Worm (Caenorhabditis elegans) whole organism, L3 larva: ENCODE measurements around the gene bath-41.

ENCODE experiments used
- R02D3.7 ChIP-seq: fragments of 150-350 bp; optimal IDR thresholded peaks from 2 replicates; lab custom pipeline; 2014; ENCODE audit warnings: missing biosample characterization, missing genetic modification characterization
- ZK546.5 ChIP-seq: sonication (generic microtip); optimal IDR thresholded peaks from 2 replicates; lab custom pipeline; 2017; ENCODE audit warnings: missing biosample characterization, missing genetic modification characterization
- aly-2 ChIP-seq: fragments of 150-350 bp; optimal IDR thresholded peaks from 2 replicates; lab custom pipeline; 2014; ENCODE audit warnings: missing biosample characterization, missing genetic modification characterization
- ama-1 ChIP-seq: fragments of 150-350 bp; optimal IDR thresholded peaks from 2 replicates; lab custom pipeline; 2018
- ceh-28 ChIP-seq: fragments of 150-350 bp; optimal IDR thresholded peaks from 2 replicates; lab custom pipeline; 2014; ENCODE audit warnings: missing biosample characterization, missing genetic modification reagents, missing genetic modification characterization
- ceh-82 ChIP-seq: fragments of 150-350 bp; optimal IDR thresholded peaks from 2 replicates; lab custom pipeline; 2014; ENCODE audit warnings: missing biosample characterization, missing genetic modification characterization
- ceh-9 ChIP-seq: sonication (generic microtip); optimal IDR thresholded peaks from 2 replicates; lab custom pipeline; 2018; ENCODE audit warnings: missing biosample characterization, missing genetic modification characterization
- egl-27 ChIP-seq: sonication (generic microtip); optimal IDR thresholded peaks from 4 replicates; lab custom pipeline; 2017; ENCODE audit warnings: missing biosample characterization, missing genetic modification reagents, missing genetic modification characterization
- elt-1 ChIP-seq: fragments of 150-350 bp; optimal IDR thresholded peaks from 2 replicates; lab custom pipeline; 2014; ENCODE audit warnings: missing biosample characterization, missing genetic modification characterization
- elt-2 ChIP-seq: sonication (generic microtip); optimal IDR thresholded peaks from 2 replicates; lab custom pipeline; 2016; ENCODE audit warnings: missing genetic modification reagents, mild to moderate bottlenecking, missing genetic modification characterization, missing compliant biosample characterization
- elt-3 ChIP-seq, 3 experiments: fragments of 150-350 bp in 1 of 3; sonication (generic microtip) in 2 of 3; optimal IDR thresholded peaks; 2 replicates in 2 of 3; 4 replicates in 1 of 3; lab custom pipeline; 2014 to 2017; ENCODE audit warnings: missing biosample characterization in 3 of 3, missing genetic modification characterization in 3 of 3
- eor-1 ChIP-seq, 2 experiments: fragments of 150-350 bp; optimal IDR thresholded peaks; 2 replicates each; lab custom pipeline; 2014 to 2018; ENCODE audit warnings: missing biosample characterization in 2 of 2, missing genetic modification characterization in 2 of 2
- fkh-10 ChIP-seq: sonication (generic microtip); optimal IDR thresholded peaks from 2 replicates; lab custom pipeline; 2017; ENCODE audit warnings: missing biosample characterization, missing genetic modification reagents, missing genetic modification characterization
- fos-1 ChIP-seq: fragments of 150-350 bp; optimal IDR thresholded peaks from 2 replicates; lab custom pipeline; 2014; ENCODE audit warnings: missing biosample characterization, missing genetic modification characterization
- hmg-11 ChIP-seq: sonication (generic microtip); optimal IDR thresholded peaks from 2 replicates; lab custom pipeline; 2016; ENCODE audit warnings: missing genetic modification characterization, missing compliant biosample characterization
- jun-1 ChIP-seq: fragments of 150-350 bp; optimal IDR thresholded peaks from 2 replicates; lab custom pipeline; 2014; ENCODE audit warnings: missing biosample characterization, missing genetic modification reagents, missing genetic modification characterization
- lin-15B ChIP-seq: fragments of 150-350 bp; optimal IDR thresholded peaks from 2 replicates; lab custom pipeline; 2014; ENCODE audit warnings: missing biosample characterization, missing genetic modification characterization
- lin-39 ChIP-seq: fragments of 150-350 bp; optimal IDR thresholded peaks from 2 replicates; lab custom pipeline; 2018; ENCODE audit warnings: missing biosample characterization, missing genetic modification reagents, missing genetic modification characterization
- mml-1 ChIP-seq: fragments of 150-350 bp; sonication (generic microtip); optimal IDR thresholded peaks from 3 replicates; lab custom pipeline; 2014; ENCODE audit warnings: missing biosample characterization, missing genetic modification characterization
- nfya-1 ChIP-seq: sonication (generic microtip); optimal IDR thresholded peaks from 2 replicates; lab custom pipeline; 2017; ENCODE audit warnings: missing genetic modification characterization, mild to moderate bottlenecking, missing compliant biosample characterization, antibody characterized with exemption, moderate library complexity; ENCODE audit not compliant: insufficient read depth
- nhr-23 ChIP-seq: fragments of 150-350 bp; optimal IDR thresholded peaks from 2 replicates; lab custom pipeline; 2014; ENCODE audit warnings: missing biosample characterization, missing genetic modification reagents, missing genetic modification characterization
- nhr-237 ChIP-seq: fragments of 150-350 bp; optimal IDR thresholded peaks from 2 replicates; lab custom pipeline; 2014; ENCODE audit warnings: missing biosample characterization, missing genetic modification characterization
- nhr-25 ChIP-seq: sonication (generic microtip); optimal IDR thresholded peaks from 2 replicates; lab custom pipeline; 2017; ENCODE audit warnings: missing biosample characterization, missing genetic modification characterization
- nhr-43 ChIP-seq: sonication (generic microtip); optimal IDR thresholded peaks from 2 replicates; lab custom pipeline; 2016; ENCODE audit warnings: mild to moderate bottlenecking, missing genetic modification characterization, missing compliant biosample characterization; ENCODE audit not compliant: poor library complexity, severe bottlenecking
- nhr-67 ChIP-seq: fragments of 150-350 bp; optimal IDR thresholded peaks from 2 replicates; lab custom pipeline; 2014; ENCODE audit warnings: missing biosample characterization, missing genetic modification characterization
- pha-4 ChIP-seq: fragments of 150-350 bp; optimal IDR thresholded peaks from 2 replicates; lab custom pipeline; 2014; ENCODE audit warnings: missing biosample characterization, missing genetic modification reagents, missing genetic modification characterization
- sea-2 ChIP-seq: fragments of 150-350 bp; sonication (generic microtip); optimal IDR thresholded peaks from 4 replicates; lab custom pipeline; 2014; ENCODE audit warnings: missing biosample characterization, missing genetic modification reagents, missing genetic modification characterization
- skn-1 ChIP-seq: fragments of 150-350 bp; optimal IDR thresholded peaks from 2 replicates; lab custom pipeline; 2014; ENCODE audit warnings: missing biosample characterization, missing genetic modification characterization
- snpc-4 ChIP-seq: fragments of 150-350 bp; optimal IDR thresholded peaks from 2 replicates; lab custom pipeline; 2014; ENCODE audit warnings: missing biosample characterization, missing genetic modification characterization
- tbx-2 ChIP-seq: sonication (generic microtip); optimal IDR thresholded peaks from 2 replicates; lab custom pipeline; 2016; ENCODE audit warnings: mild to moderate bottlenecking, missing genetic modification characterization, missing compliant biosample characterization
- unc-39 ChIP-seq: sonication (generic microtip); optimal IDR thresholded peaks from 4 replicates; lab custom pipeline; 2017; ENCODE audit warnings: missing biosample characterization, missing genetic modification characterization
- unc-62 ChIP-seq: fragments of 150-350 bp; sonication (generic microtip); optimal IDR thresholded peaks from 4 replicates; lab custom pipeline; 2014; ENCODE audit warnings: missing biosample characterization, missing genetic modification reagents, missing genetic modification characterization
- zag-1 ChIP-seq: fragments of 150-350 bp; optimal IDR thresholded peaks from 2 replicates; lab custom pipeline; 2014; ENCODE audit warnings: missing biosample characterization, missing genetic modification characterization
- ztf-11 ChIP-seq: fragments of 150-350 bp; optimal IDR thresholded peaks from 2 replicates; lab custom pipeline; 2014; ENCODE audit warnings: missing biosample characterization, missing genetic modification characterization
- ztf-4 ChIP-seq: fragments of 150-350 bp; optimal IDR thresholded peaks from 2 replicates; lab custom pipeline; 2014; ENCODE audit warnings: missing biosample characterization, missing genetic modification characterization

Gene bath-41

ce11 chrIII:6722208-6722679, at the start of gene bath-41, which contains the start of gene F37A4.2:
bath-41 (minus strand) TSS chrIII:6722258.
F37A4.2 (plus strand) TSS chrIII:6722454.
- TF ChIP-seq lin-15B (tag; lab: Kevin White, UChicago) (peak; percentile 26), nhr-23 (tag; lab: Kevin White, UChicago) (peak; percentile 17), ztf-4 (no peak), ZK546.5 (tag; lab: Kevin White, UChicago) (no peak)

- no peak for TF ChIP-seq aly-2 (tag; lab: Kevin White, UChicago)
- TF ChIP-seq tbx-2 (tag; lab: Kevin White, UChicago) = no peak
- TF ChIP-seq hmg-11 (tag; lab: Kevin White, UChicago) = no peak
- no peak for TF ChIP-seq ama-1 (lab: Kevin White, UChicago)
- no peak for TF ChIP-seq nhr-43 (tag; lab: Kevin White, UChicago)
- no peak for TF ChIP-seq snpc-4 (tag; lab: Kevin White, UChicago)
- no peak for TF ChIP-seq ceh-82 (tag; lab: Kevin White, UChicago)
- no peak for TF ChIP-seq elt-2 (tag; lab: Kevin White, UChicago)
- TF ChIP-seq nfya-1 (tag; lab: Kevin White, UChicago) = no peak
- no peak for TF ChIP-seq fkh-10 (GFP tag; lab: Kevin White, UChicago)
- no peak for TF ChIP-seq ztf-11
- no peak for TF ChIP-seq lin-15B (tag; lab: Kevin White, UChicago)
- TF ChIP-seq fos-1 = no peak
- TF ChIP-seq nhr-25 (tag; lab: Kevin White, UChicago) = no peak
Observed at ce11 chrIII:6756769-6757168, 34.7 kb upstream of the bath-41 start.

- TF ChIP-seq pha-4 (tag; lab: Kevin White, UChicago) (no peak), unc-39 (tag; lab: Kevin White, UChicago) (no peak), jun-1 (tag; lab: Kevin White, UChicago) (no peak), elt-3 (tag; optimal IDR thresholded peaks at IDR 0.05; lab: Kevin White, UChicago) (no peak), nhr-67 (tag; lab: Kevin White, UChicago) (no peak), lin-39 (no peak), egl-27 (no peak), sea-2 (GFP tag; lab: Kevin White, UChicago) (no peak)
Observed at ce11 chrIII:6752612-6753011, 30.6 kb upstream of the bath-41 start.

ce11 chrIII:6746668-6747067, 24.6 kb upstream of the bath-41 start:
- TF ChIP-seq snpc-4 (tag; lab: Kevin White, UChicago) = no peak
- no peak for TF ChIP-seq ceh-82 (tag; lab: Kevin White, UChicago)
- TF ChIP-seq nhr-25 (tag; lab: Kevin White, UChicago) = no peak
- no peak for TF ChIP-seq egl-27
- no peak for TF ChIP-seq skn-1 (tag; lab: Kevin White, UChicago)
- TF ChIP-seq mml-1 = no peak
- no peak for TF ChIP-seq lin-15B (tag; lab: Kevin White, UChicago)
- TF ChIP-seq unc-62 (GFP tag; lab: Kevin White, UChicago) = no peak
- TF ChIP-seq ama-1 (lab: Kevin White, UChicago) = no peak
- TF ChIP-seq nhr-23 (tag; lab: Kevin White, UChicago) = no peak
- TF ChIP-seq hmg-11 (tag; lab: Kevin White, UChicago) = no peak
- no peak for TF ChIP-seq elt-1 (tag; lab: Kevin White, UChicago)
- TF ChIP-seq zag-1 (tag; lab: Kevin White, UChicago) = no peak
- TF ChIP-seq nfya-1 (tag; lab: Kevin White, UChicago) = no peak
- no peak for TF ChIP-seq ceh-9 (tag; lab: Kevin White, UChicago)
- TF ChIP-seq nhr-237 (tag; lab: Kevin White, UChicago) = no peak

ce11 chrIII:6746008-6746407, 23.9 kb upstream of the bath-41 start, which contains the start of gene dig-1:
dig-1 (plus strand) TSS chrIII:6746308.
- no peak for TF ChIP-seq nhr-237 (tag; lab: Kevin White, UChicago)
- TF ChIP-seq R02D3.7 (tag; lab: Kevin White, UChicago) = no peak
- no peak for TF ChIP-seq nhr-23 (tag; lab: Kevin White, UChicago)
- TF ChIP-seq ceh-28 = no peak
- TF ChIP-seq eor-1 (tag; optimal IDR thresholded peaks at IDR 0.05; lab: Kevin White, UChicago) = no peak
